Fruit fly (Drosophila melanogaster) whole organism, adult: ENCODE data around the gene CARPB.

Experiments used
- CG11617 ChIP-seq: fragments of 200-800 bp; sonication (Bioruptor generic); optimal IDR thresholded peaks from 2 replicates; lab custom pipeline; 2017; ENCODE audit warnings: mild to moderate bottlenecking, missing biosample characterization, missing genetic modification reagents, missing genetic modification characterization
- CG12768 ChIP-seq: fragments of 200-800 bp; sonication (Bioruptor generic); optimal IDR thresholded peaks from 2 replicates; lab custom pipeline; 2017; ENCODE audit warnings: missing biosample characterization, missing genetic modification characterization, mild to moderate bottlenecking, moderate library complexity, missing genetic modification reagents
- CG33017 ChIP-seq: fragments of 200-800 bp; sonication (Bioruptor generic); optimal IDR thresholded peaks from 2 replicates; lab custom pipeline; 2018; ENCODE audit warnings: missing biosample characterization, mild to moderate bottlenecking, missing genetic modification characterization, moderate library complexity
- CG7045 ChIP-seq: fragments of 200-800 bp; sonication (Bioruptor generic); optimal IDR thresholded peaks from 2 replicates; lab custom pipeline; 2017; ENCODE audit warnings: missing biosample characterization, mild to moderate bottlenecking, missing genetic modification characterization
- CG7101 ChIP-seq: fragments of 200-800 bp; sonication (Bioruptor generic); optimal IDR thresholded peaks from 2 replicates; lab custom pipeline; 2018; ENCODE audit warnings: missing biosample characterization, mild to moderate bottlenecking, missing genetic modification characterization, moderate library complexity
- Mnt ChIP-seq: fragments of 200-800 bp; sonication (Bioruptor generic); optimal IDR thresholded peaks from 2 replicates; lab custom pipeline; 2016; ENCODE audit warnings: missing biosample characterization, mild to moderate bottlenecking, missing genetic modification characterization
- bab1 ChIP-seq: fragments of 200-800 bp; sonication (Bioruptor generic); optimal IDR thresholded peaks from 3 replicates; lab custom pipeline; 2019; ENCODE audit warnings: missing biosample characterization, mild to moderate bottlenecking, missing genetic modification characterization, moderate library complexity
- cic ChIP-seq: fragments of 200-800 bp; sonication (Bioruptor generic); optimal IDR thresholded peaks from 2 replicates; lab custom pipeline; 2017; ENCODE audit warnings: missing biosample characterization, mild to moderate bottlenecking, missing genetic modification characterization, moderate library complexity
- cnc ChIP-seq, 2 experiments: fragments of >200 bp; optimal IDR thresholded peaks; 2 replicates each; lab custom pipeline; 2017
- kay ChIP-seq: fragments of 200-800 bp; sonication (Bioruptor generic); peaks from one replicate; lab custom pipeline; 2016; ENCODE audit warnings: missing biosample characterization, missing genetic modification characterization, borderline replicate concordance
- ovo ChIP-seq: fragments of 200-800 bp; sonication (Bioruptor generic); optimal IDR thresholded peaks from 2 replicates; lab custom pipeline; 2016; ENCODE audit warnings: missing biosample characterization, missing genetic modification characterization
- pad ChIP-seq: fragments of 200-800 bp; sonication (Bioruptor generic); optimal IDR thresholded peaks from 3 replicates; lab custom pipeline; 2017; ENCODE audit warnings: missing biosample characterization, missing genetic modification characterization, mild to moderate bottlenecking, moderate library complexity, missing genetic modification reagents
- tj ChIP-seq: fragments of 200-800 bp; sonication (Bioruptor generic); optimal IDR thresholded peaks from 3 replicates; lab custom pipeline; 2017; ENCODE audit warnings: missing biosample characterization, mild to moderate bottlenecking, missing genetic modification characterization, moderate library complexity
- toe ChIP-seq: fragments of 200-800 bp; sonication (Bioruptor generic); optimal IDR thresholded peaks from 2 replicates; lab custom pipeline; 2016; ENCODE audit warnings: missing biosample characterization, missing genetic modification characterization

dm6 chrX:9738551-9738950, 44.5 kb upstream of the CARPB start:
- TF ChIP-seq kay (GFP tag; lab: Kevin White, UChicago) (no peak), CG11617 (GFP tag; lab: Kevin White, UChicago) (no peak), Mnt (GFP tag; lab: Kevin White, UChicago) (no peak), toe (no peak), CG33017 (tag; lab: Kevin White, UChicago) (no peak), CG7045 (no peak), CG7101 (no peak), cic (no peak), bab1 (GFP tag; lab: Kevin White, UChicago) (no peak), ovo (GFP tag; lab: Kevin White, UChicago) (no peak), pad (GFP tag; lab: Kevin White, UChicago) (no peak), CG12768 (GFP tag; lab: Kevin White, UChicago) (no peak), tj (GFP tag; lab: Kevin White, UChicago) (no peak), cnc (optimal IDR thresholded peaks at IDR 0.05; lab: Kevin White, UChicago) (no peak)
